Worm (Caenorhabditis elegans) whole organism, midembryonic: ENCODE data around the gene str-39.

Source experiments
- T22C8.4 ChIP-seq: fragments of 200-800 bp; sonication (Bioruptor generic); IDR thresholded peaks from 2 replicates; pipeline ENCODE4 v1.3.6; 2022; ENCODE audit warnings: missing genetic modification characterization, missing compliant biosample characterization
- cog-1 ChIP-seq: sonication (generic microtip); optimal IDR thresholded peaks from 2 replicates; lab custom pipeline; 2016; ENCODE audit warnings: missing genetic modification characterization, missing compliant biosample characterization
- flt-1 ChIP-seq: fragments of 200-800 bp; sonication (Bioruptor generic); IDR thresholded peaks from 2 replicates; pipeline ENCODE4 v1.3.6; 2022; ENCODE audit warnings: missing genetic modification characterization, missing compliant biosample characterization
- klf-2 ChIP-seq: fragments of 200-800 bp; sonication (Bioruptor generic); conservative IDR thresholded peaks from 2 replicates; pipeline ENCODE4 v1.3.6; 2022; ENCODE audit warnings: missing genetic modification reagents, missing genetic modification characterization, missing compliant biosample characterization
- med-1 ChIP-seq: sonication (generic microtip); optimal IDR thresholded peaks from 2 replicates; lab custom pipeline; 2017; ENCODE audit warnings: missing genetic modification characterization, mild to moderate bottlenecking, missing compliant biosample characterization, antibody characterized with exemption, missing genetic modification reagents; ENCODE audit not compliant: insufficient read depth
- ref-1 ChIP-seq: fragments of 200-800 bp; sonication (Bioruptor generic); conservative IDR thresholded peaks from 2 replicates; pipeline ENCODE4 v1.3.6; 2022; ENCODE audit warnings: missing genetic modification reagents, missing genetic modification characterization, missing compliant biosample characterization
- tab-1 ChIP-seq: fragments of 200-800 bp; sonication (Bioruptor generic); IDR thresholded peaks from 2 replicates; pipeline ENCODE4 v1.3.6; 2022; ENCODE audit warnings: missing genetic modification characterization, missing compliant biosample characterization
- ztf-23 ChIP-seq: fragments of 200-800 bp; sonication (Bioruptor generic); IDR thresholded peaks from 2 replicates; pipeline ENCODE4 v1.3.6; 2022; ENCODE audit warnings: missing genetic modification reagents, missing genetic modification characterization, missing compliant biosample characterization
- ztf-29 ChIP-seq: fragments of 200-800 bp; sonication (Bioruptor generic); IDR thresholded peaks from 2 replicates; pipeline ENCODE4 v1.3.6; 2022; ENCODE audit warnings: missing genetic modification reagents, missing genetic modification characterization, missing compliant biosample characterization

DNA sequence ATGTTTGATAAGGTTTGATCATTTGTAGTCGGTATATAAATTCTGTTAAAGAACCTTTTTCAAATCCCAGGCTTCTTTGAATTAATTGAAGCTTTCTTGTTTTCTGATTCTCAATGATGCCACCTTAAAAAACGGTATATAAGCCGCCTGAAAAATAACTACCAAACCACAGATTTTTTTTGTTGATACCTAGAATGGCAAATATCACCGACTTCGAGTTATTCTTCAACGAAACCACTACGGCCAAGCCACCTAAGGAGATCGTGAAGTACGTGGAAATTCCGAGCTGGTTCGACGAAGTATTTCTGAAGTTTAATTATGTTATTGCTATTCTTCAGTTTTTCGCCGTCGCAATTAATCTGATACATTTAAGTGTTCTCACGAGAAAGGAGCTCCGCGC, 48.9 kb downstream of the str-39 start, which contains the start of gene srw-2:
- TF ChIP-seq ref-1 (no peak), ztf-23 (GFP tag; lab: Robert Waterston, UW) (no peak), tab-1 (no peak), ztf-29 (GFP tag; lab: Robert Waterston, UW) (no peak), flt-1 (no peak), klf-2 (GFP tag; lab: Robert Waterston, UW) (no peak), T22C8.4 (no peak), cog-1 (tag; lab: Kevin White, UChicago) (no peak), med-1 (GFP tag; lab: Kevin White, UChicago) (no peak)
